Worm (Caenorhabditis elegans) whole organism, late embryonic: ENCODE measurements around the gene dnj-25.

Experiments used
- C38D4.7 ChIP-seq: fragments of 200-800 bp; sonication (Bioruptor generic); optimal IDR thresholded peaks from 2 replicates; lab custom pipeline; 2018; ENCODE audit warnings: mild to moderate bottlenecking, missing genetic modification characterization, moderate library complexity, missing compliant biosample characterization
- K09A11.1 ChIP-seq: sonication (generic microtip); optimal IDR thresholded peaks from 2 replicates; lab custom pipeline; 2017; ENCODE audit warnings: antibody characterized with exemption, mild to moderate bottlenecking, missing genetic modification characterization, missing compliant biosample characterization; ENCODE audit not compliant: insufficient read depth
- Y22D7AL.16 ChIP-seq: sonication (generic microtip); optimal IDR thresholded peaks from 2 replicates; lab custom pipeline; 2016; ENCODE audit warnings: missing genetic modification characterization, missing compliant biosample characterization
- ama-1 ChIP-seq: fragments of 150-350 bp; optimal IDR thresholded peaks from 2 replicates; lab custom pipeline; 2014
- ceh-14 ChIP-seq: sonication (generic microtip); optimal IDR thresholded peaks from 2 replicates; lab custom pipeline; 2016; ENCODE audit warnings: missing genotype, missing genetic modification characterization, missing compliant biosample characterization
- ceh-18 ChIP-seq: sonication (generic microtip); optimal IDR thresholded peaks from 2 replicates; lab custom pipeline; 2016; ENCODE audit warnings: missing genetic modification characterization, missing compliant biosample characterization
- ceh-19 ChIP-seq: fragments of 200-800 bp; sonication (Bioruptor generic); optimal IDR thresholded peaks from 2 replicates; lab custom pipeline; 2018; ENCODE audit warnings: mild to moderate bottlenecking, missing genetic modification characterization, missing compliant biosample characterization
- ceh-2 ChIP-seq: sonication (generic microtip); optimal IDR thresholded peaks from 2 replicates; lab custom pipeline; 2016; ENCODE audit warnings: missing genotype, missing genetic modification characterization, missing compliant biosample characterization
- ceh-22 ChIP-seq: sonication (generic microtip); optimal IDR thresholded peaks from 2 replicates; lab custom pipeline; 2017; ENCODE audit warnings: missing biosample characterization, missing genetic modification characterization
- ceh-24 ChIP-seq: sonication (generic microtip); optimal IDR thresholded peaks from 2 replicates; lab custom pipeline; 2016; ENCODE audit warnings: mild to moderate bottlenecking, missing genetic modification characterization, missing compliant biosample characterization
- ceh-34 ChIP-seq: sonication (generic microtip); optimal IDR thresholded peaks from 2 replicates; lab custom pipeline; 2016; ENCODE audit warnings: mild to moderate bottlenecking, missing genetic modification characterization, missing compliant biosample characterization
- ceh-45 ChIP-seq: fragments of 200-800 bp; sonication (Bioruptor generic); IDR thresholded peaks from 2 replicates; pipeline ENCODE4 v1.3.6; 2022; ENCODE audit warnings: missing genetic modification reagents, missing genetic modification characterization, missing compliant biosample characterization
- ceh-48 ChIP-seq: sonication (generic microtip); optimal IDR thresholded peaks from 2 replicates; lab custom pipeline; 2016; ENCODE audit warnings: missing genetic modification characterization, inconsistent platforms, missing compliant biosample characterization
- ceh-6 ChIP-seq: fragments of 200-800 bp; sonication (Bioruptor generic); optimal IDR thresholded peaks from 2 replicates; lab custom pipeline; 2018; ENCODE audit warnings: mild to moderate bottlenecking, missing genetic modification characterization, missing compliant biosample characterization
- ceh-9 ChIP-seq: sonication (generic microtip); optimal IDR thresholded peaks from 2 replicates; lab custom pipeline; 2016; ENCODE audit warnings: mild to moderate bottlenecking, missing genetic modification characterization, inconsistent platforms, missing compliant biosample characterization
- dmd-4 ChIP-seq: sonication (generic microtip); optimal IDR thresholded peaks from 2 replicates; lab custom pipeline; 2016; ENCODE audit warnings: borderline replicate concordance, missing genetic modification characterization, missing compliant biosample characterization
- dve-1 ChIP-seq: sonication (generic microtip); optimal IDR thresholded peaks from 2 replicates; lab custom pipeline; 2017; ENCODE audit warnings: antibody characterized with exemption, mild to moderate bottlenecking, missing genetic modification characterization, missing compliant biosample characterization
- elt-2 ChIP-seq: sonication (generic microtip); optimal IDR thresholded peaks from 2 replicates; lab custom pipeline; 2016; ENCODE audit warnings: missing genetic modification reagents, missing genetic modification characterization, missing compliant biosample characterization
- elt-4 ChIP-seq: sonication (generic microtip); optimal IDR thresholded peaks from 2 replicates; lab custom pipeline; 2016; ENCODE audit warnings: missing genetic modification characterization, missing compliant biosample characterization
- fkh-10 ChIP-seq: fragments of 150-350 bp; optimal IDR thresholded peaks from 2 replicates; lab custom pipeline; 2014; ENCODE audit warnings: missing biosample characterization, missing genetic modification reagents, missing genetic modification characterization
- fkh-6 ChIP-seq: sonication (generic microtip); optimal IDR thresholded peaks from 2 replicates; lab custom pipeline; 2016; ENCODE audit warnings: missing genetic modification characterization, missing compliant biosample characterization
- hlh-30 ChIP-seq: sonication (generic microtip); optimal IDR thresholded peaks from 2 replicates; lab custom pipeline; 2017; ENCODE audit warnings: antibody characterized with exemption, missing genetic modification characterization, missing compliant biosample characterization; ENCODE audit not compliant: insufficient read depth
- hlh-8 ChIP-seq: sonication (generic microtip); optimal IDR thresholded peaks from 2 replicates; lab custom pipeline; 2016; ENCODE audit warnings: missing genotype, missing genetic modification characterization, missing compliant biosample characterization
- lim-6 ChIP-seq: sonication (generic microtip); optimal IDR thresholded peaks from 2 replicates; lab custom pipeline; 2016; ENCODE audit warnings: missing genetic modification characterization, missing compliant biosample characterization
- lin-11 ChIP-seq: fragments of 200-800 bp; sonication (Bioruptor generic); optimal IDR thresholded peaks from 2 replicates; lab custom pipeline; 2018; ENCODE audit warnings: mild to moderate bottlenecking, missing genetic modification characterization, missing compliant biosample characterization
- madf-2 ChIP-seq: sonication (generic microtip); optimal IDR thresholded peaks from 2 replicates; lab custom pipeline; 2017; ENCODE audit warnings: missing genetic modification characterization, missing compliant biosample characterization
- nfya-1 ChIP-seq: sonication (generic microtip); optimal IDR thresholded peaks from 2 replicates; lab custom pipeline; 2017; ENCODE audit warnings: missing genetic modification characterization, mild to moderate bottlenecking, missing compliant biosample characterization, antibody characterized with exemption, moderate library complexity
- npax-4 ChIP-seq: sonication (generic microtip); optimal IDR thresholded peaks from 2 replicates; lab custom pipeline; 2016; ENCODE audit warnings: missing genetic modification characterization, missing compliant biosample characterization
- pag-3 ChIP-seq: sonication (generic microtip); optimal IDR thresholded peaks from 2 replicates; lab custom pipeline; 2016; ENCODE audit warnings: missing compliant biosample characterization, missing genetic modification characterization, borderline replicate concordance
- pax-1 ChIP-seq: fragments of 150-350 bp; optimal IDR thresholded peaks from 2 replicates; lab custom pipeline; 2014; ENCODE audit warnings: missing biosample characterization, missing genetic modification characterization
- pha-2 ChIP-seq: sonication (generic microtip); optimal IDR thresholded peaks from 2 replicates; lab custom pipeline; 2017; ENCODE audit warnings: mild to moderate bottlenecking, missing genetic modification characterization, missing compliant biosample characterization
- pha-4 ChIP-seq: fragments of 150-350 bp; optimal IDR thresholded peaks from 2 replicates; lab custom pipeline; 2018; ENCODE audit warnings: missing biosample characterization, missing genetic modification reagents, missing genetic modification characterization
- pqm-1 ChIP-seq: sonication (generic microtip); optimal IDR thresholded peaks from 2 replicates; lab custom pipeline; 2016; ENCODE audit warnings: missing genetic modification characterization, missing compliant biosample characterization
- pros-1 ChIP-seq: fragments of 150-350 bp; optimal IDR thresholded peaks from 2 replicates; lab custom pipeline; 2014; ENCODE audit warnings: missing biosample characterization, missing genetic modification reagents, missing genetic modification characterization
- sdc-2 ChIP-seq: sonication (generic microtip); optimal IDR thresholded peaks from 2 replicates; lab custom pipeline; 2016; ENCODE audit warnings: missing genotype, missing genetic modification characterization, missing compliant biosample characterization
- sox-2 ChIP-seq: fragments of 200-800 bp; sonication (Bioruptor generic); IDR thresholded peaks from 2 replicates; pipeline ENCODE4 v1.3.6; 2022; ENCODE audit warnings: missing genetic modification reagents, missing genetic modification characterization, missing compliant biosample characterization
- tbx-2 ChIP-seq: sonication (generic microtip); optimal IDR thresholded peaks from 2 replicates; lab custom pipeline; 2016; ENCODE audit warnings: missing genetic modification characterization, missing compliant biosample characterization
- ttx-3 ChIP-seq: sonication (generic microtip); optimal IDR thresholded peaks from 2 replicates; lab custom pipeline; 2016; ENCODE audit warnings: missing genetic modification reagents, missing genetic modification characterization, missing compliant biosample characterization
- unc-3 ChIP-seq, 2 experiments: fragments of 200-800 bp in 1 of 2; sonication (Bioruptor generic) in 1 of 2; sonication (generic microtip) in 1 of 2; conservative IDR thresholded peaks in 1 of 2; optimal IDR thresholded peaks in 1 of 2; 2 replicates each; pipeline versions ENCODE4 v1.3.6 to Lab custom; 2016 to 2022; ENCODE audit warnings: missing compliant biosample characterization in 2 of 2, missing genetic modification characterization in 2 of 2, missing genetic modification reagents in 1 of 2
- unc-42 ChIP-seq: sonication (generic microtip); optimal IDR thresholded peaks from 2 replicates; lab custom pipeline; 2016; ENCODE audit warnings: missing genotype, missing genetic modification characterization, missing compliant biosample characterization
- unc-86 ChIP-seq: sonication (generic microtip); optimal IDR thresholded peaks from 2 replicates; lab custom pipeline; 2016; ENCODE audit warnings: missing genetic modification characterization, missing compliant biosample characterization

The dnj-25 gene

ce11 chrV:20755494-20755893, 11.3 kb upstream of the dnj-25 start:
- TF ChIP-seq hlh-8 (tag; lab: Kevin White, UChicago) = no peak
- no peak for TF ChIP-seq fkh-6
- TF ChIP-seq Y22D7AL.16 (tag; lab: Kevin White, UChicago) = no peak
- TF ChIP-seq ceh-45 (GFP tag; lab: Robert Waterston, UW) = no peak
- no peak for TF ChIP-seq ama-1 (lab: Kevin White, UChicago)

DNA sequence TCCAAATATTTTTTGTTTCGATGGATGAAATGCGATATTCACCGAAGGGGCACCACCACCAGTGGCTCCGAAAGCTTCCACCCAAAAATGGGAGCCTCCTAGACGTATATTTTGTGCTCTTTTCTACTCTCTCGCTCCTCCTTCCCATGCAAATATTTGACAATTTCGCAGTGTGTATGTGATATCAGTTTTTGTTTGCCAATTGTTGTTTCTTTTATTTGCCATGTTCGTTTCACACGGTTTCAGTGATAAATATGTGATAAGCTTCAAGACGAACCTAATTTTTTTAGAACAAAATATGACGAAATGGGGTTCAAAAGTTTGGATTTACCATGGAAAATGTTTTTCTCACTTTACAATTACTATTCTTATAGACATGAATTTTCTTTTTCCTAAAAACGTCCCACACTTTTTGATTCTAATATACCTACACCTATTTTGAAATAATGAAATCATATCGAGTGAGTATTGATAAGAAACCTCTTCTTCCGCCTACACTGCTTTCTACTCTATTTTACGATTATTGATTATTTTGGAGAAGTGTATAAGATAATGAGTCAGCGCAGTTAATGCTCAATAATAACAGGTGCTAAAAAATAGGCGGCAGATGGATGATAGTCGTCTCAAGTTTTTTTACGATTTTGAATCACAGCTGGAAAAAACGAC, 9.8 kb upstream of the dnj-25 start:
- TF ChIP-seq ceh-19 (GFP tag; lab: Kevin White, UChicago) = no peak
- no peak for TF ChIP-seq hlh-30 (tag; lab: Kevin White, UChicago)
- no peak for TF ChIP-seq sdc-2
- TF ChIP-seq fkh-6 = no peak
- no peak for TF ChIP-seq Y22D7AL.16 (tag; lab: Kevin White, UChicago)
- TF ChIP-seq lin-11 (tag; lab: Kevin White, UChicago) = no peak
- no peak for TF ChIP-seq pha-4 (tag; lab: Kevin White, UChicago)
- no peak for TF ChIP-seq pax-1
- TF ChIP-seq unc-86 (tag; lab: Kevin White, UChicago) = no peak
- TF ChIP-seq K09A11.1 (tag; lab: Kevin White, UChicago) = no peak
- no peak for TF ChIP-seq pag-3 (tag; lab: Kevin White, UChicago)
- no peak for TF ChIP-seq madf-2 (tag; lab: Kevin White, UChicago)
- no peak for TF ChIP-seq pha-2 (tag; lab: Kevin White, UChicago)
- no peak for TF ChIP-seq ceh-22 (tag; lab: Kevin White, UChicago)
- no peak for TF ChIP-seq npax-4 (tag; lab: Kevin White, UChicago)
- no peak for TF ChIP-seq ceh-14 (tag; lab: Kevin White, UChicago)
- TF ChIP-seq elt-4 (tag; lab: Kevin White, UChicago) = no peak
- TF ChIP-seq lim-6 = no peak

- TF ChIP-seq elt-2 (tag; lab: Kevin White, UChicago) = peak; percentile 82
- TF ChIP-seq tbx-2 (tag; lab: Kevin White, UChicago) = peak; percentile 9
- TF ChIP-seq ceh-14 (tag; lab: Kevin White, UChicago) = no peak
- TF ChIP-seq ceh-18 = peak; percentile 9
These were observed 8.5 kb upstream of the dnj-25 start, which contains the start of gene pha-4 for ce11 chrV:20752609-20753102. Gene pha-4, plus strand, starts transcription at chrV:20753052.

DNA sequence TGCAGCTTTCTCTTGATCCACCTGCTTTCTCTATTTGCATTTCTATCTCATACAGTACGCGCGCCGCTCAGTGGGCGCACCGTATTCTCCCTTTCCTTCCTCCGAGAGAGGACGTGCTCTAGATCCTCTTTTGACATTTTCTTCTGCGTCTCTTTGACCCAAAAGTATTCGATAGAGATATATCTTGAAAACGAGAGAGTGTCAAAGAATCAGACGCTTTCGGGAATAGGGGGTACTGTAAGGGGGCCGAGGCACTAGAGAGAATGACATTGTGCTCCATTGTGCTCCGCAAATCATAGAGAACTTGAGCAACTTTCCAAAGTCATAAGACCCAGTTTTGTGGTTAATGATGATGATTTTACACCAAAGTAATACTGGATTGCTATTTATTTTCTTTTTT, 5.0 kb upstream of the dnj-25 start:
- TF ChIP-seq ttx-3 = no peak
- no peak for TF ChIP-seq ama-1 (lab: Kevin White, UChicago)
- peak; percentile 89 for TF ChIP-seq pha-4 (tag; lab: Kevin White, UChicago)
- TF ChIP-seq ceh-2 (tag; lab: Kevin White, UChicago) = peak; percentile 21
- TF ChIP-seq pax-1 = peak; percentile 72
- TF ChIP-seq pha-2 (tag; lab: Kevin White, UChicago) = peak; percentile 68
- peak; percentile 21 for TF ChIP-seq ceh-18
- TF ChIP-seq dve-1 (tag; lab: Kevin White, UChicago) = peak; percentile 24
- peak; percentile 29 for TF ChIP-seq ceh-34 (tag; lab: Kevin White, UChicago)
- no peak for TF ChIP-seq ceh-22 (tag; lab: Kevin White, UChicago)
- TF ChIP-seq sox-2 (GFP tag; lab: Robert Waterston, UW) = no peak
- TF ChIP-seq nfya-1 = peak; percentile 67

ce11 chrV:20747964-20748363, 3.8 kb upstream of the dnj-25 start:
- no peak for TF ChIP-seq ceh-22 (tag; lab: Kevin White, UChicago)
- no peak for TF ChIP-seq pqm-1
- no peak for TF ChIP-seq C38D4.7 (GFP tag; lab: Kevin White, UChicago)
- no peak for TF ChIP-seq ceh-6 (GFP tag; lab: Kevin White, UChicago)
- TF ChIP-seq fkh-10 = no peak
- no peak for TF ChIP-seq ceh-24 (tag; lab: Kevin White, UChicago)
- no peak for TF ChIP-seq dve-1 (tag; lab: Kevin White, UChicago)
- TF ChIP-seq ceh-9 = no peak
- no peak for TF ChIP-seq unc-3 (GFP tag; conservative IDR thresholded peaks at IDR 0.05; lab: Robert Waterston, UW)
- no peak for TF ChIP-seq unc-3 (tag; optimal IDR thresholded peaks at IDR 0.05; lab: Kevin White, UChicago)
- no peak for TF ChIP-seq hlh-8 (tag; lab: Kevin White, UChicago)
- no peak for TF ChIP-seq ama-1 (lab: Kevin White, UChicago)
- TF ChIP-seq pros-1 = no peak
- TF ChIP-seq ceh-18 = no peak
- no peak for TF ChIP-seq sdc-2
- no peak for TF ChIP-seq dmd-4 (tag; lab: Kevin White, UChicago)
- no peak for TF ChIP-seq pha-4 (tag; lab: Kevin White, UChicago)
- no peak for TF ChIP-seq unc-42 (tag; lab: Kevin White, UChicago)
- TF ChIP-seq ceh-48 = no peak
